Worm (Caenorhabditis elegans) whole organism, mixed stage, embryonic: ENCODE measurements around the gene glc-3.

Experiments
- ceh-43 ChIP-seq: fragments of 200-800 bp; sonication (Bioruptor generic); optimal IDR thresholded peaks from 2 replicates; lab custom pipeline; 2018; ENCODE audit warnings: mild to moderate bottlenecking, missing genetic modification characterization, moderate library complexity, missing compliant biosample characterization
- ceh-83 ChIP-seq: fragments of 200-800 bp; sonication (Bioruptor generic); optimal IDR thresholded peaks from 2 replicates; lab custom pipeline; 2018; ENCODE audit warnings: mild to moderate bottlenecking, missing genetic modification characterization, missing compliant biosample characterization
- nhr-28 ChIP-seq: fragments of 150-350 bp; optimal IDR thresholded peaks from 2 replicates; lab custom pipeline; 2014; ENCODE audit warnings: missing biosample characterization, missing genetic modification characterization
- pha-4 ChIP-seq: fragments of 150-350 bp; optimal IDR thresholded peaks from 2 replicates; lab custom pipeline; 2018; ENCODE audit warnings: missing biosample characterization, missing genetic modification reagents, missing genetic modification characterization
- sptf-1 ChIP-seq: sonication (generic microtip); optimal IDR thresholded peaks from 2 replicates; lab custom pipeline; 2017; ENCODE audit warnings: mild to moderate bottlenecking, missing genetic modification characterization, moderate library complexity, missing compliant biosample characterization
- zip-8 ChIP-seq: fragments of 150-350 bp; optimal IDR thresholded peaks from 2 replicates; lab custom pipeline; 2014; ENCODE audit warnings: missing biosample characterization, missing genetic modification characterization

DNA sequence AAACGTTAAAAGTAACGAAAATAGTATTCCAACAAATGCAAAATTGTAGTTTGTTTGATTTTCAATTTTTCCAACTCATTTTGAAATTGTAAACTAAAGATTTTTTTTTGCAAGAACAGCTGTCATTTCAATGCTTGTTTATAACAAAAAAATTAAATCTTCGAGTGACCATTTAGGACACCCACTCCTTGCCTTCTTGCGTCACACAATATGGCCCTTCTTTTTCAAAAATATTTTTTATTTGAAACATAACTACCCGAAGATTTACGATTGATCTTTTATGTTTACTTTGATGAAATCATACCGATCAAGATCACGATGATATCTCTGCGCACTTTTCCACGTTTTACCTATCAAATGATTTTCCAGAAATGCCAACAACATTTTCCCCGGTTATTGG lies 6.3 kb upstream of the glc-3 start, which contains the start of gene ZC317.2:
- no peak for TF ChIP-seq ceh-43 (GFP tag; lab: Kevin White, UChicago)
- TF ChIP-seq nhr-28 (tag; lab: Kevin White, UChicago), result no peak
- no peak for TF ChIP-seq pha-4 (tag; lab: Kevin White, UChicago)
- no peak for TF ChIP-seq sptf-1
- no peak for TF ChIP-seq zip-8 (tag; lab: Kevin White, UChicago)
- TF ChIP-seq ceh-83 (GFP tag; lab: Kevin White, UChicago), result no peak
